Worm (Caenorhabditis elegans): Measurements from ENCODE around the gene C52B9.10.

The C52B9.10 gene

ce11 chrX:4282380-4282779 is 8.7 kb downstream of the C52B9.10 start, which contains the start of gene C52B9.19:
Gene C52B9.19, plus strand, starts transcription at chrX:4282555.
- TF ChIP-seq klf-2 (GFP tag; conservative IDR thresholded peaks at IDR 0.05) = no peak
- no peak for TF ChIP-seq ztf-23 (GFP tag; IDR thresholded peaks at IDR 0.05)
- TF ChIP-seq ref-1 (GFP tag; conservative IDR thresholded peaks at IDR 0.05) = no peak
- no peak for TF ChIP-seq tab-1 (GFP tag; IDR thresholded peaks at IDR 0.05)
- no peak for TF ChIP-seq flt-1 (GFP tag; IDR thresholded peaks at IDR 0.05)
- no peak for TF ChIP-seq cog-1 (tag; optimal IDR thresholded peaks at IDR 0.05)

ce11 chrX:4283989-4284388 is 10.3 kb downstream of the C52B9.10 start, which contains the start of gene ets-10:
Gene ets-10, plus strand, starts transcription at chrX:4284189.
- TF ChIP-seq ztf-29 (GFP tag; IDR thresholded peaks at IDR 0.05) (no peak), ztf-23 (GFP tag; IDR thresholded peaks at IDR 0.05) (no peak)

DNA sequence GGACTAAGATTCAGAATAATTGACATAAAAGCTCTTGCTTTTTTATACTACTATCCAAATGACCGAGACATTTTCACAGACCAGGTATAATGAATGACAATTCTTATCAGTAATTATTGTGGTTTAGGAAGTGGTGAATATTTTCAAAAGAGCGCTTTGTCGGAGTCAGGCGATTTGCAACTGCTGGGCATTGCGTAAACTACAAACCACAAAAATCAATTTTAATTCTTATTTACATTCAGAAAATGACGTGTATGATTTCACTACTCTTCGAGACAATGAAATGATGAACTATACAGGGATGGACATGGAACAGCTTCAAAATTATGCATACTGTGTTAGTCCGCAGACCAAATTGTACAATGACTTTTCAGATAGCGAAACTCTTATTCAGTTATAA is 10.8 kb downstream of the C52B9.10 start:
- TF ChIP-seq med-1 (GFP tag; optimal IDR thresholded peaks at IDR 0.05; ENCODE audit: insufficient read depth) (no peak), ref-1 (GFP tag; conservative IDR thresholded peaks at IDR 0.05) (no peak), ztf-23 (GFP tag; IDR thresholded peaks at IDR 0.05) (no peak), cog-1 (tag; optimal IDR thresholded peaks at IDR 0.05) (no peak), ztf-29 (GFP tag; IDR thresholded peaks at IDR 0.05) (no peak), klf-2 (GFP tag; conservative IDR thresholded peaks at IDR 0.05) (no peak), flt-1 (GFP tag; IDR thresholded peaks at IDR 0.05) (no peak), T22C8.4 (GFP tag; IDR thresholded peaks at IDR 0.05) (no peak), tab-1 (GFP tag; IDR thresholded peaks at IDR 0.05) (no peak)

DNA sequence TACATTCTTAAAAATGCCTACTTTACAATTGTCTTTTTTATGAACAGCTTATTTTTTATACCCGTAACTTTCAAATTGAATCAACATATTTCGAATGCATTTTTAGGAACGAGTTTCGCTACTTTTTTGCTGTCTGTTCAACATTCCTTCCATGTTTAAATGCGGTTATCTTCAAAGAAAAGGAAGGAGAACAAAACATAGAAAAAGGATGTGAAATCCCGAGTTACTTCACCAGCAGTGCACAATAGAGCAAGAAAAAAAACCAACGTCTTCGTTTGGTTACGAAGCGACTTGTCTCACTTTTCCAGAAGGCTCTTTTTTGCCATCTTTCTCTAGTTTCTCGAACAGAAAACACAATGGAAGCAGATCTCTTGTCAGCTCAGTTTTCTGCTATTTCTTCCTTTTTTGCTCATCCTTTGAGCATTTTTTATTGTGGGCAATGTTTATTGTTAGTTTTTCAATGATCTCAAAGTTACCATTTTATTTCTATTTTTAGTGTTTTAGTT is 12.0 kb downstream of the C52B9.10 start, which contains the start of gene cka-2:
cka-2 (plus strand) TSS at position 456 of the 506 bp plus-strand sequence.
- no peak for TF ChIP-seq T22C8.4 (GFP tag; IDR thresholded peaks at IDR 0.05)
- no peak for TF ChIP-seq flt-1 (GFP tag; IDR thresholded peaks at IDR 0.05)
- TF ChIP-seq ref-1 (GFP tag; conservative IDR thresholded peaks at IDR 0.05) = no peak
- TF ChIP-seq tab-1 (GFP tag; IDR thresholded peaks at IDR 0.05) = no peak
- no peak for TF ChIP-seq med-1 (GFP tag; optimal IDR thresholded peaks at IDR 0.05; ENCODE audit: insufficient read depth)
- no peak for TF ChIP-seq ztf-29 (GFP tag; IDR thresholded peaks at IDR 0.05)
- no peak for TF ChIP-seq ztf-23 (GFP tag; IDR thresholded peaks at IDR 0.05)
- TF ChIP-seq klf-2 (GFP tag; conservative IDR thresholded peaks at IDR 0.05) = no peak
- no peak for TF ChIP-seq cog-1 (tag; optimal IDR thresholded peaks at IDR 0.05)

DNA sequence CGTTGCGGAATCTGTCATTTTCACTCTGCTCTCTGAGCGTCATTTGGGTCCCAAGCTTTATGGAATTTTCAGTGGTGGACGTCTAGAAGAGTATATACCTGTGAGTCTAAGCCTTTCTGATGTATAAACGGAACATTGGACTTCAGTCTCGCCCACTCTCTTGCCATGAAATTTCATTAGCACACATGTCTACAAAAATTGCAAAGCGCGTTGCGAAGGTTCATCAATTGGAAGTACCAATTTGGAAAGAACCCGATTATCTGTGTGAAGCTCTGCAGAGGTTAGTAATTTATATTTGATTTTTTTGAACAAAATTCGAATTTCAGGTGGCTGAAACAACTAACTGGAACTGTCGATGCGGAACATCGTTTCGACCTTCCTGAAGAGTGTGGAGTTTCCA is 16.1 kb downstream of the C52B9.10 start:
- no peak for TF ChIP-seq T22C8.4 (GFP tag; IDR thresholded peaks at IDR 0.05)
- TF ChIP-seq ztf-29 (GFP tag; IDR thresholded peaks at IDR 0.05) = no peak
- TF ChIP-seq med-1 (GFP tag; optimal IDR thresholded peaks at IDR 0.05; ENCODE audit: insufficient read depth) = no peak
- TF ChIP-seq tab-1 (GFP tag; IDR thresholded peaks at IDR 0.05) = no peak
- no peak for TF ChIP-seq flt-1 (GFP tag; IDR thresholded peaks at IDR 0.05)
- TF ChIP-seq ref-1 (GFP tag; conservative IDR thresholded peaks at IDR 0.05) = no peak
- TF ChIP-seq cog-1 (tag; optimal IDR thresholded peaks at IDR 0.05) = no peak
- no peak for TF ChIP-seq klf-2 (GFP tag; conservative IDR thresholded peaks at IDR 0.05)
- TF ChIP-seq ztf-23 (GFP tag; IDR thresholded peaks at IDR 0.05) = no peak

DNA sequence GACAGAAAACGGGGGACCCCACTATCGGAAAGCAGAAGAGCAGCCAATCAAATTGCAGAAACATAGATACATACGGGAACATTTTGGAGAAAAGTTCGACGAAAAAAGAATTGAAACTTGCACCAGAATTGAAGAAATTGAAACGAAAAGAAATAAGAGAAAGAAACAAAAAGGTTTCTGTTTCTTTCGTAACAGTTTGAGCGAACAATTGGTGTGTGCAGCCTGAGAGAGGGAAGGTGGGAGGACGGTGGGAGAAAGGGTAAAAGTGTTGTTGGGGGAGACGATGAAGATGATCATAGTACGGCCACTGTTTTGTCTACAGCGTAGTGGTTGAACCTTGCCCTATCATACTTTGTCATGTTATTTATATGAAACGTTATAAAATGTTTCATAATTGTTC is 21.2 kb downstream of the C52B9.10 start:
- TF ChIP-seq flt-1 (GFP tag; IDR thresholded peaks at IDR 0.05) = no peak
- TF ChIP-seq tab-1 (GFP tag; IDR thresholded peaks at IDR 0.05) = no peak
- no peak for TF ChIP-seq klf-2 (GFP tag; conservative IDR thresholded peaks at IDR 0.05)
- no peak for TF ChIP-seq ref-1 (GFP tag; conservative IDR thresholded peaks at IDR 0.05)
- no peak for TF ChIP-seq cog-1 (tag; optimal IDR thresholded peaks at IDR 0.05)
- TF ChIP-seq ztf-29 (GFP tag; IDR thresholded peaks at IDR 0.05) = no peak
- TF ChIP-seq T22C8.4 (GFP tag; IDR thresholded peaks at IDR 0.05) = no peak
- no peak for TF ChIP-seq med-1 (GFP tag; optimal IDR thresholded peaks at IDR 0.05; ENCODE audit: insufficient read depth)

ce11 chrX:4295917-4296316 is 22.2 kb downstream of the C52B9.10 start:
- TF ChIP-seq klf-2 (GFP tag; conservative IDR thresholded peaks at IDR 0.05) (no peak), ztf-29 (GFP tag; IDR thresholded peaks at IDR 0.05) (no peak), tab-1 (GFP tag; IDR thresholded peaks at IDR 0.05) (no peak), ref-1 (GFP tag; conservative IDR thresholded peaks at IDR 0.05) (no peak), ztf-23 (GFP tag; IDR thresholded peaks at IDR 0.05) (no peak), T22C8.4 (GFP tag; IDR thresholded peaks at IDR 0.05) (no peak), med-1 (GFP tag; optimal IDR thresholded peaks at IDR 0.05; ENCODE audit: insufficient read depth) (no peak), cog-1 (tag; optimal IDR thresholded peaks at IDR 0.05) (no peak), flt-1 (GFP tag; IDR thresholded peaks at IDR 0.05) (no peak)

- no peak for TF ChIP-seq flt-1 (GFP tag; IDR thresholded peaks at IDR 0.05)
- TF ChIP-seq ztf-29 (GFP tag; IDR thresholded peaks at IDR 0.05) = no peak
- no peak for TF ChIP-seq ztf-23 (GFP tag; IDR thresholded peaks at IDR 0.05)
- no peak for TF ChIP-seq klf-2 (GFP tag; conservative IDR thresholded peaks at IDR 0.05)
- no peak for TF ChIP-seq T22C8.4 (GFP tag; IDR thresholded peaks at IDR 0.05)
- no peak for TF ChIP-seq cog-1 (tag; optimal IDR thresholded peaks at IDR 0.05)
- no peak for TF ChIP-seq med-1 (GFP tag; optimal IDR thresholded peaks at IDR 0.05; ENCODE audit: insufficient read depth)
- TF ChIP-seq tab-1 (GFP tag; IDR thresholded peaks at IDR 0.05) = no peak
- no peak for TF ChIP-seq ref-1 (GFP tag; conservative IDR thresholded peaks at IDR 0.05)
Observed at ce11 chrX:4297452-4297851, 23.7 kb downstream of the C52B9.10 start, which contains the start of gene paf-2. Gene paf-2, minus strand, starts transcription at chrX:4297741.

DNA sequence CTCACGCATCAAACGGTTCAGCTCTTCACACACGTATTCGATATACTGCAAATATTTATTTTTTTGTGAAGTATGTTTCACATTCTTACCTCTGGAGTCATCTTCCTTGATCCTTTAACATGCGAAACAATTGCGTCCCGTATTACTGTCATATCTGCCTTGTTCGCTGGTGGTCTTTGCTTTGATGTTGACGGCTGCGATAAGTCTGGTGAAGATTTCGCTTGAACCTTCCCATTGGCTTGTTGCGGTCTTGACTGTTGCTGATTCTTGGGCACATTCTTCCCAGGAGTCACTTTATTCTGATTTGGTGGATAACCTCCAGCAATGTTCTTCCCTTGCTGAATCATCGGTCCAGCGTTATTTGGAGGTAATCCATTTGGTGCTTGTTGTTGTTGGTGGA is 29.5 kb downstream of the C52B9.10 start:
- TF ChIP-seq klf-2 (GFP tag; conservative IDR thresholded peaks at IDR 0.05) (no peak), flt-1 (GFP tag; IDR thresholded peaks at IDR 0.05) (no peak), T22C8.4 (GFP tag; IDR thresholded peaks at IDR 0.05) (no peak), tab-1 (GFP tag; IDR thresholded peaks at IDR 0.05) (no peak), ref-1 (GFP tag; conservative IDR thresholded peaks at IDR 0.05) (no peak), cog-1 (tag; optimal IDR thresholded peaks at IDR 0.05) (no peak), ztf-29 (GFP tag; IDR thresholded peaks at IDR 0.05) (no peak), med-1 (GFP tag; optimal IDR thresholded peaks at IDR 0.05; ENCODE audit: insufficient read depth) (no peak), ztf-23 (GFP tag; IDR thresholded peaks at IDR 0.05) (no peak)

ce11 chrX:4306861-4307260 is 33.1 kb downstream of the C52B9.10 start, which contains the start of gene pqn-15:
Gene pqn-15, minus strand, starts transcription at chrX:4306961.
- TF ChIP-seq ztf-29 (GFP tag; IDR thresholded peaks at IDR 0.05) = no peak
- TF ChIP-seq T22C8.4 (GFP tag; IDR thresholded peaks at IDR 0.05) = no peak
- no peak for TF ChIP-seq ref-1 (GFP tag; conservative IDR thresholded peaks at IDR 0.05)
- no peak for TF ChIP-seq ztf-23 (GFP tag; IDR thresholded peaks at IDR 0.05)
- TF ChIP-seq flt-1 (GFP tag; IDR thresholded peaks at IDR 0.05) = no peak
- no peak for TF ChIP-seq tab-1 (GFP tag; IDR thresholded peaks at IDR 0.05)
- TF ChIP-seq cog-1 (tag; optimal IDR thresholded peaks at IDR 0.05) = no peak
- no peak for TF ChIP-seq med-1 (GFP tag; optimal IDR thresholded peaks at IDR 0.05; ENCODE audit: insufficient read depth)
- TF ChIP-seq klf-2 (GFP tag; conservative IDR thresholded peaks at IDR 0.05) = no peak
